Worm (Caenorhabditis elegans): ENCODE measurements around the gene gly-1.

DNA sequence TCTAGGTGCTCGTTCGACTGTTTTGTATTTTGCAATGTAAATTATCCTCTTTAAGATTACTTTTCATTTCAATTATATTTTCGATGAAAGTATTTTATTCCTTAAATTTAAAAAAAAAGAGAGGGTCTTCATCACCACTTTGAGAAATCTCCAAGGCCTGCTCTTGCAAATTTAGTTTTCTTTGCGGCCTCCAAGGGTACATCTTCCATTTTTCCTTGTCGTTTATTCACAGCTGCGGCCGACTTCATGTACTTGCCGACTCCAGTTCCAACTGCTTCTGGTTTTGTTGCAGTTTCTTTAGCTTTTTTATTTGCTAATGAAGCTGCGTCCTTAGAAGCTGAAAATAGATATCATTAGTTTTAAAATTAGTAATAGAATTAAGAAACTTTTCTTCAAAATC lies 31.3 kb downstream of the gly-1 start:
- TF ChIP-seq unc-3 (GFP tag; conservative IDR thresholded peaks at IDR 0.05) (no peak), unc-3 (tag; optimal IDR thresholded peaks at IDR 0.05) (no peak), T23F11.4 (GFP tag; optimal IDR thresholded peaks at IDR 0.05) (no peak), odd-2 (tag; optimal IDR thresholded peaks at IDR 0.05) (no peak), unc-55 (GFP tag; optimal IDR thresholded peaks at IDR 0.05) (no peak), F13H6.1 (tag; optimal IDR thresholded peaks at IDR 0.05) (no peak), rnt-1 (tag; optimal IDR thresholded peaks at IDR 0.05) (no peak), fkh-6 (tag; optimal IDR thresholded peaks at IDR 0.05) (no peak), che-1 (tag; optimal IDR thresholded peaks at IDR 0.05) (no peak), pha-4 (tag; optimal IDR thresholded peaks at IDR 0.05) (no peak), unc-86 (tag; optimal IDR thresholded peaks at IDR 0.05) (no peak), hlh-8 (tag; optimal IDR thresholded peaks at IDR 0.05) (no peak), ceh-9 (tag; optimal IDR thresholded peaks at IDR 0.05) (no peak), pqm-1 (tag; optimal IDR thresholded peaks at IDR 0.05) (no peak)

Data from whole organism, late embryonic.